Worm (Caenorhabditis elegans) whole organism, L4 larva: ENCODE results near the gene B0218.5.

Experiments
- D1046.2 ChIP-seq: fragments of 200-800 bp; sonication (Bioruptor generic); IDR thresholded peaks from 2 replicates; pipeline ENCODE4 v1.3.6; 2022; ENCODE audit warnings: missing genetic modification characterization, missing compliant biosample characterization
- F10B5.3 ChIP-seq: sonication (generic microtip); optimal IDR thresholded peaks from 2 replicates; lab custom pipeline; 2016; ENCODE audit warnings: mild to moderate bottlenecking, missing genetic modification characterization, missing compliant biosample characterization
- F37D6.2 ChIP-seq: sonication (generic microtip); optimal IDR thresholded peaks from 2 replicates; lab custom pipeline; 2016; ENCODE audit warnings: mild to moderate bottlenecking, missing genetic modification characterization, missing compliant biosample characterization
- R02D3.7 ChIP-seq: fragments of 150-350 bp; sonication (generic microtip); optimal IDR thresholded peaks from 3 replicates; lab custom pipeline; 2014; ENCODE audit warnings: missing biosample characterization, missing genetic modification characterization
- Y75B8A.6 ChIP-seq: fragments of 200-800 bp; sonication (Bioruptor generic); IDR thresholded peaks from 2 replicates; pipeline ENCODE4 v1.3.6; 2022; ENCODE audit warnings: missing genetic modification reagents, missing genetic modification characterization, missing compliant biosample characterization
- aly-2 ChIP-seq: sonication (generic microtip); optimal IDR thresholded peaks from 2 replicates; lab custom pipeline; 2018; ENCODE audit warnings: missing biosample characterization, missing genetic modification characterization
- arid-1 ChIP-seq: fragments of 200-800 bp; sonication (Bioruptor generic); conservative IDR thresholded peaks from 2 replicates; pipeline ENCODE4 v1.3.6; 2022; ENCODE audit warnings: missing genetic modification reagents, missing genetic modification characterization, missing compliant biosample characterization
- attf-4 ChIP-seq: sonication (generic microtip); optimal IDR thresholded peaks from 3 replicates; lab custom pipeline; 2017; ENCODE audit warnings: missing biosample characterization, missing genetic modification characterization
- ceh-32 ChIP-seq: sonication (generic microtip); optimal IDR thresholded peaks from 2 replicates; lab custom pipeline; 2016; ENCODE audit warnings: mild to moderate bottlenecking, missing genetic modification characterization, missing compliant biosample characterization; ENCODE audit not compliant: poor library complexity
- ceh-62 ChIP-seq: sonication (generic microtip); optimal IDR thresholded peaks from 2 replicates; lab custom pipeline; 2017; ENCODE audit warnings: missing biosample characterization, missing genetic modification characterization
- daf-16 ChIP-seq, 3 experiments: sonication (generic microtip); optimal IDR thresholded peaks; 2 replicates each; lab custom pipeline; 2016 to 2017; ENCODE audit warnings: missing genetic modification characterization in 3 of 3, missing genetic modification reagents in 3 of 3, mild to moderate bottlenecking in 2 of 3, missing compliant biosample characterization in 2 of 3, missing biosample characterization in 1 of 3, moderate library complexity in 1 of 3
- daf-19 ChIP-seq: fragments of 200-800 bp; sonication (Bioruptor generic); conservative IDR thresholded peaks from 2 replicates; pipeline ENCODE4 v1.3.6; 2022; ENCODE audit warnings: missing genetic modification characterization, missing compliant biosample characterization
- daf-8 ChIP-seq: fragments of 200-800 bp; sonication (Bioruptor generic); IDR thresholded peaks from 2 replicates; pipeline ENCODE4 v1.3.6; 2022; ENCODE audit warnings: missing genetic modification characterization, missing compliant biosample characterization
- dmd-8 ChIP-seq: fragments of 200-800 bp; sonication (Bioruptor generic); IDR thresholded peaks from 2 replicates; pipeline ENCODE4 v1.3.6; 2022; ENCODE audit warnings: missing genetic modification characterization, missing compliant biosample characterization
- dmd-9 ChIP-seq: fragments of 200-800 bp; sonication (Bioruptor generic); IDR thresholded peaks from 2 replicates; pipeline ENCODE4 v1.3.6; 2022; ENCODE audit warnings: missing genetic modification reagents, missing genetic modification characterization, missing compliant biosample characterization
- dpl-1 ChIP-seq: fragments of 150-350 bp; optimal IDR thresholded peaks from 2 replicates; lab custom pipeline; 2014; ENCODE audit warnings: missing biosample characterization, missing genetic modification reagents, missing genetic modification characterization
- fkh-10 ChIP-seq: fragments of 150-350 bp; optimal IDR thresholded peaks from 2 replicates; lab custom pipeline; 2014; ENCODE audit warnings: missing biosample characterization, missing genetic modification reagents, missing genetic modification characterization
- fos-1 ChIP-seq: fragments of 150-350 bp; optimal IDR thresholded peaks from 2 replicates; lab custom pipeline; 2014; ENCODE audit warnings: missing biosample characterization, missing genetic modification characterization
- gei-8 ChIP-seq: fragments of 200-800 bp; sonication (Bioruptor generic); optimal IDR thresholded peaks from 2 replicates; lab custom pipeline; 2018; ENCODE audit warnings: mild to moderate bottlenecking, missing genetic modification characterization, missing compliant biosample characterization
- hlh-30 ChIP-seq: sonication (generic microtip); optimal IDR thresholded peaks from 2 replicates; lab custom pipeline; 2017; ENCODE audit warnings: antibody characterized with exemption, mild to moderate bottlenecking, missing genetic modification characterization, missing compliant biosample characterization; ENCODE audit not compliant: insufficient read depth
- hmg-1.1 ChIP-seq: fragments of 200-800 bp; sonication (Bioruptor generic); IDR thresholded peaks from 2 replicates; pipeline ENCODE4 v1.3.6; 2022; ENCODE audit warnings: missing genetic modification reagents, missing genetic modification characterization, missing compliant biosample characterization
- jun-1 ChIP-seq: fragments of 150-350 bp; optimal IDR thresholded peaks from 2 replicates; lab custom pipeline; 2014; ENCODE audit warnings: missing biosample characterization, missing genetic modification reagents, missing genetic modification characterization
- lsy-2 ChIP-seq, 2 experiments: fragments of 150-350 bp in 1 of 2; sonication (generic microtip) in 1 of 2; optimal IDR thresholded peaks; 2 replicates each; lab custom pipeline; 2014 to 2017; ENCODE audit warnings: missing biosample characterization in 2 of 2, missing genetic modification characterization in 2 of 2
- mdl-1 ChIP-seq, 2 experiments: fragments of 150-350 bp in 1 of 2; sonication (generic microtip) in 1 of 2; optimal IDR thresholded peaks; 2 replicates each; lab custom pipeline; 2014 to 2017; ENCODE audit warnings: missing biosample characterization in 2 of 2, missing genetic modification characterization in 2 of 2
- mdt-29 ChIP-seq: fragments of 200-800 bp; sonication (Bioruptor generic); IDR thresholded peaks from 2 replicates; pipeline ENCODE4 v1.3.6; 2022; ENCODE audit warnings: missing genetic modification reagents, missing genetic modification characterization, missing compliant biosample characterization
- mes-2 ChIP-seq: sonication (generic microtip); optimal IDR thresholded peaks from 2 replicates; lab custom pipeline; 2016; ENCODE audit warnings: missing genotype, mild to moderate bottlenecking, missing genetic modification characterization, missing compliant biosample characterization; ENCODE audit not compliant: poor library complexity, severe bottlenecking
- mxl-2 ChIP-seq: fragments of 200-800 bp; sonication (Bioruptor generic); conservative IDR thresholded peaks from 2 replicates; pipeline ENCODE4 v1.3.6; 2022; ENCODE audit warnings: missing genetic modification reagents, missing genetic modification characterization, missing compliant biosample characterization
- nhr-102 ChIP-seq: sonication (generic microtip); optimal IDR thresholded peaks from 2 replicates; lab custom pipeline; 2016; ENCODE audit warnings: mild to moderate bottlenecking, missing genetic modification characterization, moderate library complexity, missing compliant biosample characterization
- nhr-11 ChIP-seq: fragments of 150-350 bp; optimal IDR thresholded peaks from 2 replicates; lab custom pipeline; 2014; ENCODE audit warnings: missing biosample characterization, missing genetic modification characterization
- nhr-41 ChIP-seq: fragments of 200-800 bp; sonication (Bioruptor generic); IDR thresholded peaks from 2 replicates; pipeline ENCODE4 v1.3.6; 2022; ENCODE audit warnings: missing genetic modification reagents, missing genetic modification characterization, missing compliant biosample characterization
- nhr-42 ChIP-seq: fragments of 200-800 bp; sonication (Bioruptor generic); IDR thresholded peaks from 2 replicates; pipeline ENCODE4 v1.3.6; 2022; ENCODE audit warnings: missing genetic modification characterization, missing compliant biosample characterization
- nhr-6 ChIP-seq: fragments of 150-350 bp; optimal IDR thresholded peaks from 2 replicates; lab custom pipeline; 2014; ENCODE audit warnings: missing biosample characterization, missing genetic modification characterization
- nhr-77 ChIP-seq: fragments of 150-350 bp; optimal IDR thresholded peaks from 2 replicates; lab custom pipeline; 2014; ENCODE audit warnings: missing biosample characterization, missing genetic modification characterization
- php-3 ChIP-seq: fragments of 200-800 bp; sonication (Bioruptor generic); IDR thresholded peaks from 2 replicates; pipeline ENCODE4 v1.3.6; 2022; ENCODE audit warnings: missing genetic modification reagents, missing genetic modification characterization, missing compliant biosample characterization
- pqm-1 ChIP-seq: sonication (generic microtip); optimal IDR thresholded peaks from 2 replicates; lab custom pipeline; 2017; ENCODE audit warnings: missing biosample characterization, missing genetic modification characterization
- saeg-2 ChIP-seq: fragments of 200-800 bp; sonication (Bioruptor generic); IDR thresholded peaks from 2 replicates; pipeline ENCODE4 v1.3.6; 2022; ENCODE audit warnings: missing genetic modification reagents, missing genetic modification characterization, missing compliant biosample characterization
- sdz-12 ChIP-seq: fragments of 200-800 bp; sonication (Bioruptor generic); optimal IDR thresholded peaks from 2 replicates; lab custom pipeline; 2018; ENCODE audit warnings: mild to moderate bottlenecking, missing genetic modification characterization, missing compliant biosample characterization
- snpc-1.2 ChIP-seq: fragments of 200-800 bp; sonication (Bioruptor generic); IDR thresholded peaks from 2 replicates; pipeline ENCODE4 v1.3.6; 2022; ENCODE audit warnings: missing genetic modification reagents, missing genetic modification characterization, missing compliant biosample characterization
- tra-1 ChIP-seq: fragments of 200-800 bp; sonication (Bioruptor generic); IDR thresholded peaks from 2 replicates; pipeline ENCODE4 v1.3.6; 2022; ENCODE audit warnings: missing genetic modification reagents, missing genetic modification characterization, missing compliant biosample characterization
- zag-1 ChIP-seq: fragments of 150-350 bp; optimal IDR thresholded peaks from 2 replicates; lab custom pipeline; 2014; ENCODE audit warnings: missing biosample characterization, missing genetic modification characterization
- zip-2 ChIP-seq: fragments of 150-350 bp; optimal IDR thresholded peaks from 2 replicates; lab custom pipeline; 2014; ENCODE audit warnings: missing biosample characterization, missing genetic modification characterization
- ztf-11 ChIP-seq: fragments of 150-350 bp; optimal IDR thresholded peaks from 2 replicates; lab custom pipeline; 2014; ENCODE audit warnings: missing biosample characterization, missing genetic modification characterization

The B0218.5 gene

ce11 chrIV:8157161-8157560 is at the start of gene B0218.5:
Gene B0218.5 (minus strand): TSS chrIV:8157261.
- no peak for TF ChIP-seq nhr-77 (tag; lab: Kevin White, UChicago)
- no peak for TF ChIP-seq saeg-2
- TF ChIP-seq attf-4 (tag; lab: Kevin White, UChicago) = no peak
- no peak for TF ChIP-seq arid-1
- no peak for TF ChIP-seq dmd-8 (GFP tag; lab: Robert Waterston, UW)
- TF ChIP-seq daf-8 (GFP tag; lab: Robert Waterston, UW) = no peak
- TF ChIP-seq F37D6.2 (tag; lab: Kevin White, UChicago) = no peak
- no peak for TF ChIP-seq aly-2
- TF ChIP-seq ceh-32 (tag; lab: Kevin White, UChicago) = no peak
- no peak for TF ChIP-seq ztf-11 (tag; lab: Kevin White, UChicago)
- TF ChIP-seq jun-1 (tag; lab: Kevin White, UChicago) = no peak
- no peak for TF ChIP-seq nhr-11
- TF ChIP-seq ceh-62 (tag; lab: Kevin White, UChicago) = no peak

- TF ChIP-seq mdl-1 (tag; optimal IDR thresholded peaks at IDR 0.05; lab: Kevin White, UChicago) (no peak), F10B5.3 (tag; lab: Kevin White, UChicago) (no peak), pqm-1 (tag; lab: Kevin White, UChicago) (no peak)
These were observed 49.3 kb upstream of the B0218.5 start, which contains the start of gene svh-1 for ce11 chrIV:8206314-8206713. Gene svh-1 (plus strand): TSS chrIV:8206614.

- TF ChIP-seq D1046.2 = no peak
- TF ChIP-seq nhr-6 (tag; lab: Kevin White, UChicago) = peak; percentile 23
- peak; percentile 28 for TF ChIP-seq hlh-30 (tag; lab: Kevin White, UChicago)
- no peak for TF ChIP-seq sdz-12 (GFP tag; lab: Kevin White, UChicago)
- no peak for TF ChIP-seq nhr-77 (tag; lab: Kevin White, UChicago)
- no peak for TF ChIP-seq F10B5.3 (tag; lab: Kevin White, UChicago)
- no peak for TF ChIP-seq nhr-102 (tag; lab: Kevin White, UChicago)
- no peak for TF ChIP-seq snpc-1.2 (GFP tag; lab: Robert Waterston, UW)
- no peak for TF ChIP-seq nhr-42 (GFP tag; lab: Robert Waterston, UW)
- no peak for TF ChIP-seq nhr-41
- TF ChIP-seq mdl-1 (tag; optimal IDR thresholded peaks at IDR 0.05; lab: Kevin White, UChicago) = no peak
- no peak for TF ChIP-seq tra-1 (GFP tag; lab: Robert Waterston, UW)
- no peak for TF ChIP-seq zip-2
- no peak for TF ChIP-seq zag-1 (tag; lab: Kevin White, UChicago)
- TF ChIP-seq R02D3.7 = no peak
- TF ChIP-seq gei-8 = no peak
- TF ChIP-seq hmg-1.1 = peak; percentile 22; the same call in 1 of the 2 replicates
- no peak for TF ChIP-seq php-3 (GFP tag; lab: Robert Waterston, UW)
- TF ChIP-seq daf-16 (GFP tag; optimal IDR thresholded peaks at IDR 0.05; lab: Kevin White, UChicago) = no peak
- no peak for TF ChIP-seq daf-16 (tag; optimal IDR thresholded peaks at IDR 0.05; lab: Kevin White, UChicago)
- no peak for TF ChIP-seq mdt-29 (GFP tag; lab: Robert Waterston, UW)
- no peak for TF ChIP-seq Y75B8A.6 (GFP tag; lab: Robert Waterston, UW)
- TF ChIP-seq mxl-2 (GFP tag; lab: Robert Waterston, UW) = no peak
- TF ChIP-seq dmd-9 (GFP tag; lab: Robert Waterston, UW) = no peak
- no peak for TF ChIP-seq lsy-2 (tag; optimal IDR thresholded peaks at IDR 0.05; lab: Kevin White, UChicago)
- TF ChIP-seq mes-2 = peak; percentile 69
- no peak for TF ChIP-seq dmd-8 (GFP tag; lab: Robert Waterston, UW)
- TF ChIP-seq fos-1 (tag; lab: Kevin White, UChicago) = no peak
- no peak for TF ChIP-seq daf-19 (GFP tag; lab: Robert Waterston, UW)
- TF ChIP-seq fkh-10 (GFP tag; lab: Kevin White, UChicago) = no peak
- TF ChIP-seq dpl-1 (GFP tag; lab: Kevin White, UChicago) = no peak
- no peak for TF ChIP-seq attf-4 (tag; lab: Kevin White, UChicago)
These were observed 48.4 kb upstream of the B0218.5 start, which contains the start of gene hgrs-1 for ce11 chrIV:8205272-8206098. Gene hgrs-1 (minus strand): TSS chrIV:8206048.
